Worm (Caenorhabditis elegans): Measurements from ENCODE around the gene str-165.

DNA sequence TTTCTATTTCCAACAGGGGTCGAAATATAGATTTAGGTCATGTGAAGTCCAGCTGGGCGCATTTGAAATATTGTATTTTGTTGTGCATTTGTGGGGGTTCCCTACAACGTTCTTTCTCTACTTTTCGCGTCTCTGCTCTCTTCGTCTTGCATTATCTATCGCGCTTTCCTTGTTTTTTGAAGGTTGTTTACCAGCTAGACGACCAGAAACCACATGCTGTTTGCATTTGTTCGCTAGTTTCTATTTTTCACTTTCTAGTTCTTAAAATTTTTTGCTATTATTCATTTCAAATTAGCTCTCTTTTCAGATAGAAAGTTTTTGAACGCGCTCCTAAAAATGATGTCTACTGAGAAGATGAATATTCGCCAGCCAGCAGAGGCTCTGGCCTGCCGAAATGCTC, 8.5 kb downstream of the str-165 start, which contains the start of gene F55B12.10:
- no peak for TF ChIP-seq fkh-10 (GFP tag; optimal IDR thresholded peaks at IDR 0.05)
- no peak for TF ChIP-seq nhr-28 (tag; optimal IDR thresholded peaks at IDR 0.05)
- no peak for TF ChIP-seq nfya-1 (tag; optimal IDR thresholded peaks at IDR 0.05; ENCODE audit: insufficient read depth)
- TF ChIP-seq unc-39 (tag; optimal IDR thresholded peaks at IDR 0.05): no peak
